Fruit fly (Drosophila melanogaster): ENCODE measurements around the gene CG33642.

The CG33642 gene

dm6 chr2L:13554547-13555159 is 24.9 kb downstream of the CG33642 start:
- no peak for TF ChIP-seq noc (tag; optimal IDR thresholded peaks at IDR 0.05)

- no peak for TF ChIP-seq noc (tag; optimal IDR thresholded peaks at IDR 0.05)
Observed at dm6 chr2L:13555397-13555796, 25.6 kb downstream of the CG33642 start.

- no peak for TF ChIP-seq noc (tag; optimal IDR thresholded peaks at IDR 0.05)
Observed at dm6 chr2L:13568938-13569337, 39.2 kb downstream of the CG33642 start.

dm6 chr2L:13570016-13570415 is 40.2 kb downstream of the CG33642 start:
- no peak for TF ChIP-seq noc (tag; optimal IDR thresholded peaks at IDR 0.05)

- no peak for TF ChIP-seq noc (tag; optimal IDR thresholded peaks at IDR 0.05)
Observed at dm6 chr2L:13570982-13571426, 41.2 kb downstream of the CG33642 start.

- TF ChIP-seq noc (tag; optimal IDR thresholded peaks at IDR 0.05): no peak
Observed at dm6 chr2L:13571791-13572451, 42.1 kb downstream of the CG33642 start.
